Fruit fly (Drosophila melanogaster): ENCODE data around the gene cv-c.

The cv-c gene

DNA sequence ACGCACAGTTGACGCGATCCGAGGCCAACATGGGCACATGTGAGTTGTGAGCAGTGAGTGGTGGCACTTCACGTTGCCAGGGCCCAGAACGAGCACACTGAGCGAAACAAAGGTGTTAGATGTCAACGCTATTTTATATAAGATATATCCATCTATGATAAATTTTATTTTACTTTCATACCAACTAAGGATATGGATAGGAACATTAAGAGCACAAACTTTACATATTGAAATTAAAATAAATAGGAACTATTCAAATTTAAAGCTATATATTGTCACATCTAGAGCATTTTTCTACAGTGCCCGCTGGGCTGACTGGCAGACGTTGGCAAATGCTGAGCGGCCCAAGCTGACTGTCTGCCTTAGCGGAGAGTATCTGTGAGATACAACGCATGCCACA lies 11.8 kb downstream of the cv-c start (continued):
- peak; percentile 43 for TF ChIP-seq CG16779 (tag; optimal IDR thresholded peaks at IDR 0.05)
- peak; percentile 42 for TF ChIP-seq CG6792 (GFP tag; optimal IDR thresholded peaks at IDR 0.05)
- TF ChIP-seq dac (GFP tag; optimal IDR thresholded peaks at IDR 0.05) = peak; percentile 42
- TF ChIP-seq acj6 (GFP tag; optimal IDR thresholded peaks at IDR 0.05) = peak; percentile 43
- no peak for TF ChIP-seq vri (GFP tag; optimal IDR thresholded peaks at IDR 0.05)
- TF ChIP-seq svp (GFP tag) = peak; percentile 69
- TF ChIP-seq CG9139 (GFP tag; optimal IDR thresholded peaks at IDR 0.05) = no peak
- TF ChIP-seq CG1621 (tag; optimal IDR thresholded peaks at IDR 0.05) = no peak
- peak; percentile 46 for TF ChIP-seq net (GFP tag; optimal IDR thresholded peaks at IDR 0.05)
- peak; percentile 34 for TF ChIP-seq CG8632 (GFP tag; optimal IDR thresholded peaks at IDR 0.05)
- TF ChIP-seq fd85E (GFP tag; optimal IDR thresholded peaks at IDR 0.05) = no peak
- peak; percentile 68; the same call in 2 of the 3 replicates for TF ChIP-seq eg (GFP tag; IDR thresholded peaks at IDR 0.05)
- TF ChIP-seq Hr38 (GFP tag; optimal IDR thresholded peaks at IDR 0.05) = no peak
- peak; percentile 33 for TF ChIP-seq topi (GFP tag; optimal IDR thresholded peaks at IDR 0.05)
- TF ChIP-seq CG32006 (GFP tag; optimal IDR thresholded peaks at IDR 0.05) = peak; percentile 82
- TF ChIP-seq Eip78C (GFP tag) = peak; percentile 90
- peak; percentile 57 for TF ChIP-seq Sox14 (GFP tag; optimal IDR thresholded peaks at IDR 0.05)
- TF ChIP-seq achi (GFP tag; optimal IDR thresholded peaks at IDR 0.05) = peak; percentile 69
- peak; percentile 71 for TF ChIP-seq Lpt (GFP tag; optimal IDR thresholded peaks at IDR 0.05)
- TF ChIP-seq spab (GFP tag; optimal IDR thresholded peaks at IDR 0.05) = peak; percentile 34
- no peak for TF ChIP-seq fkh (GFP tag; optimal IDR thresholded peaks at IDR 0.05)
- TF ChIP-seq CG11902 (GFP tag; optimal IDR thresholded peaks at IDR 0.05) = no peak
- no peak for TF ChIP-seq Sox15 (GFP tag; optimal IDR thresholded peaks at IDR 0.05)

DNA sequence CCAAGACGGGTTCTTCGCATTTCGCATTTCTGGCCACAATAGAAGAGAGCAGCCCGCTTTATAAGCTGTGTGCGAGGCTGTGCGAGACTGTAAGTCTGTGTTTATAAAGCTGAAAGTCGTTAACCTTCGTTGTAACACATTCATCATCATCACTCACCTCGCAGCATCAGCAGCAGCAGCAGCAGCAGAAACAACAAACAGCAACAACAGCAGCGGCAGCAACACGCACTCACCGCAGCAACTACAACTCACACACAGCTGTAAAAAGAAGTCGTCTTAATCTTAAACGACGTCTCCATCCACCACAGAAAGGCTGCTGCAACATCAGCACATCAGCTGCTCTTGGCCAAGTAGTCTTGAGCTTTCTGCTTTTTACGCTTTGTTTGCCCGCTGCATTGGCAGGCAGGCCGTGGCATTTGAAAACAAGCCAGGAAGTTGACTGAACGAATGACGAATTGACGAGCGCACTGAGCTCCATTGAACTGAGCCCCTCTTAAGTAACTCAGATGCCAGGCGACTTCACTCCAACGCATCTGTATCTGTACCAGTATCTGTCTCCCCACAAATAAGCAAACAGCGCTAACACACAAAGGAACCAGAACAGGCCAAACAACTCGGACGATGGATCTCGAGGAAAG lies 12.7 kb downstream of the cv-c start:
- TF ChIP-seq CG6854 (GFP tag; optimal IDR thresholded peaks at IDR 0.05) = no peak
- TF ChIP-seq CG3919 (GFP tag; optimal IDR thresholded peaks at IDR 0.05) = no peak
- TF ChIP-seq OdsH (GFP tag; optimal IDR thresholded peaks at IDR 0.05) = no peak
- TF ChIP-seq svp (GFP tag) = peak; percentile 71
- no peak for TF ChIP-seq CG11902 (GFP tag; optimal IDR thresholded peaks at IDR 0.05)
- TF ChIP-seq ss (GFP tag; optimal IDR thresholded peaks at IDR 0.05) = peak in 1 of 2 experiments; percentile 5
- no peak for TF ChIP-seq CG32006 (GFP tag; optimal IDR thresholded peaks at IDR 0.05)
- no peak for TF ChIP-seq Sox14 (GFP tag; optimal IDR thresholded peaks at IDR 0.05)
- no peak for TF ChIP-seq achi (GFP tag; optimal IDR thresholded peaks at IDR 0.05)
- TF ChIP-seq Eip75B (GFP tag; optimal IDR thresholded peaks at IDR 0.05) = no peak
- no peak for TF ChIP-seq CG7368 (GFP tag; optimal IDR thresholded peaks at IDR 0.05)
- TF ChIP-seq CG3032 (tag; optimal IDR thresholded peaks at IDR 0.05) = no peak

DNA sequence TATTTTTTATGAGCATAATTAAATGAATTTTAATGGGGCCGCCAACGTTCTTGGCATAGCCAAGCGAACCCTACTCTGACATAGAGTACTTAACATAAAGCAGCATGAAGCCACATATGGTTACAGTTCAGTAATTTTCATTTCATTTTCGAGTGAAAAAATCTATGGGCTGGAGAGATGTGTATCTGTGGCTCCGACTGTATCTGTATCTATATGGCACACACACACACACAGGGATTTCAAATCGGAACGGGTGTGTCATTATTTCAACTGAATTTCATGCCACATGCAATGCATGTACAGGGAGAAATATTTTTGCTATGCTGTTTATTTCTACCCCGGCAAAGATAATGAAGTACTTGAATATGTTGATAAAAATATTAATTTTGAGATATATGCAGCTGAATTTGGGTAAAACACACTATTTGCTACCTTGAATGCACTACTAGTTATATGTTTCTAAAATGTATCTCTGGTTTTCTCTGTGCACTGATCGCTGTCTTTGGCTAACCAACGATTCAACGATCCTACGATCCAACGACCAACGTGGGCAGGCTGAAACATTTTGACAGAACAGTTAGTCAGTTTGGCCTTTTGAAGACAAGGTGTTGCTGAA lies 14.2 kb downstream of the cv-c start:
- peak; percentile 13; the same call in 1 of the 2 replicates for TF ChIP-seq Gug (GFP tag; IDR thresholded peaks at IDR 0.05)
- peak; percentile 58 for TF ChIP-seq svp (GFP tag)
- no peak for TF ChIP-seq Eip78C (GFP tag)
- TF ChIP-seq vri (GFP tag; optimal IDR thresholded peaks at IDR 0.05) = no peak
- no peak for TF ChIP-seq Ets21C (GFP tag; optimal IDR thresholded peaks at IDR 0.05)
- no peak for TF ChIP-seq spab (GFP tag; optimal IDR thresholded peaks at IDR 0.05)
- no peak for TF ChIP-seq topi (GFP tag; optimal IDR thresholded peaks at IDR 0.05)
- no peak for TF ChIP-seq CG11902 (GFP tag; optimal IDR thresholded peaks at IDR 0.05)
- TF ChIP-seq Sox14 (GFP tag; optimal IDR thresholded peaks at IDR 0.05) = no peak
- TF ChIP-seq CG8119 (GFP tag; IDR thresholded peaks at IDR 0.05) = peak; percentile 21; the same call in 1 of the 3 replicates
- TF ChIP-seq CG3032 (tag; optimal IDR thresholded peaks at IDR 0.05) = no peak
- TF ChIP-seq pdm3 (GFP tag; optimal IDR thresholded peaks at IDR 0.05) = no peak
- no peak for TF ChIP-seq fd85E (GFP tag; optimal IDR thresholded peaks at IDR 0.05)
- peak; percentile 12 for TF ChIP-seq Ets96B (tag; optimal IDR thresholded peaks at IDR 0.05)
- no peak for TF ChIP-seq Hr38 (GFP tag; optimal IDR thresholded peaks at IDR 0.05)
- no peak for TF ChIP-seq achi (GFP tag; optimal IDR thresholded peaks at IDR 0.05)
- no peak for TF ChIP-seq fkh (GFP tag; optimal IDR thresholded peaks at IDR 0.05)
- peak; percentile 36 for TF ChIP-seq CG6276 (GFP tag; optimal IDR thresholded peaks at IDR 0.05)
- no peak for TF ChIP-seq CG8632 (GFP tag; optimal IDR thresholded peaks at IDR 0.05)
- TF ChIP-seq Eip75B (GFP tag; optimal IDR thresholded peaks at IDR 0.05) = no peak
- TF ChIP-seq Eip93F (GFP tag; optimal IDR thresholded peaks at IDR 0.05) = no peak
- TF ChIP-seq Met (GFP tag; optimal IDR thresholded peaks at IDR 0.05) = no peak
- no peak for TF ChIP-seq CG9139 (GFP tag; optimal IDR thresholded peaks at IDR 0.05)
- no peak for TF ChIP-seq CG8319 (GFP tag; optimal IDR thresholded peaks at IDR 0.05)
- TF ChIP-seq CG32006 (GFP tag; optimal IDR thresholded peaks at IDR 0.05) = peak; percentile 41
- no peak for TF ChIP-seq CG16779 (tag; optimal IDR thresholded peaks at IDR 0.05)
- no peak for TF ChIP-seq OdsH (GFP tag; optimal IDR thresholded peaks at IDR 0.05)
- TF ChIP-seq CG15336 (GFP tag; IDR thresholded peaks at IDR 0.05) = peak; percentile 39; the same call in 1 of the 2 replicates
- TF ChIP-seq CG10669 (GFP tag; optimal IDR thresholded peaks at IDR 0.05) = no peak
- TF ChIP-seq CG31627 (GFP tag; optimal IDR thresholded peaks at IDR 0.05) = no peak
- no peak for TF ChIP-seq Sox15 (GFP tag; optimal IDR thresholded peaks at IDR 0.05)
- no peak for TF ChIP-seq CG7368 (GFP tag; optimal IDR thresholded peaks at IDR 0.05)
- no peak for TF ChIP-seq Blimp-1 (GFP tag; optimal IDR thresholded peaks at IDR 0.05)
- TF ChIP-seq CG3919 (GFP tag; optimal IDR thresholded peaks at IDR 0.05) = no peak
- peak; percentile 57; the same call in 2 of the 3 replicates for TF ChIP-seq eg (GFP tag; IDR thresholded peaks at IDR 0.05)

Measured in whole organism, prepupa.